Fruit fly (Drosophila melanogaster) whole organism, embryonic: ENCODE results near the gene Upf2.
A peak's percentile ranks its signal among the peaks of the same experiment; 100 is the strongest.

Source experiments
- Asciz ChIP-seq: fragments of 200-800 bp; sonication (Bioruptor generic); optimal IDR thresholded peaks from 2 replicates; lab custom pipeline; 2017; ENCODE audit warnings: missing biosample characterization, mild to moderate bottlenecking, missing genetic modification characterization, missing genetic modification reagents
- Atf6 ChIP-seq: fragments of 200-800 bp; sonication (Bioruptor generic); IDR thresholded peaks from 2 replicates; pipeline ENCODE4 v1.3.6; 2022; ENCODE audit warnings: missing biosample characterization, missing genetic modification characterization
- B-H2 ChIP-seq: fragments of 200-800 bp; sonication (Bioruptor generic); optimal IDR thresholded peaks from 2 replicates; lab custom pipeline; 2018; ENCODE audit warnings: missing biosample characterization, mild to moderate bottlenecking, missing genetic modification characterization
- Bteb2 ChIP-seq: fragments of 200-800 bp; sonication (Bioruptor generic); optimal IDR thresholded peaks from 2 replicates; lab custom pipeline; 2016; ENCODE audit warnings: missing biosample characterization, missing genetic modification characterization
- C15 ChIP-seq: fragments of 200-800 bp; sonication (Bioruptor generic); IDR thresholded peaks from 3 replicates; pipeline ENCODE4 v1.3.6; 2022; ENCODE audit warnings: missing biosample characterization, missing genetic modification characterization
- CG10147 ChIP-seq: fragments of 200-800 bp; sonication (Bioruptor generic); optimal IDR thresholded peaks from 2 replicates; lab custom pipeline; 2019; ENCODE audit warnings: missing biosample characterization, mild to moderate bottlenecking, missing genetic modification characterization, moderate library complexity
- CG10321 ChIP-seq: fragments of 200-800 bp; sonication (Bioruptor generic); IDR thresholded peaks from 2 replicates; pipeline ENCODE4 v1.3.6; 2022; ENCODE audit warnings: missing biosample characterization, missing genetic modification characterization
- CG12104 ChIP-seq: fragments of 200-800 bp; sonication (Bioruptor generic); optimal IDR thresholded peaks from 3 replicates; lab custom pipeline; 2016; ENCODE audit warnings: missing biosample characterization, missing genetic modification characterization
- CG12219 ChIP-seq: fragments of 200-800 bp; sonication (Bioruptor generic); optimal IDR thresholded peaks from 3 replicates; lab custom pipeline; 2018; ENCODE audit warnings: missing biosample characterization, mild to moderate bottlenecking, missing genetic modification characterization
- CG12391 ChIP-seq: fragments of 200-800 bp; sonication (Bioruptor generic); optimal IDR thresholded peaks from 3 replicates; lab custom pipeline; 2018; ENCODE audit warnings: missing biosample characterization, mild to moderate bottlenecking, missing genetic modification characterization, moderate library complexity
- CG15073 ChIP-seq: fragments of 200-800 bp; sonication (Bioruptor generic); optimal IDR thresholded peaks from 2 replicates; lab custom pipeline; 2016; ENCODE audit warnings: missing biosample characterization, missing genetic modification characterization
- CG16863 ChIP-seq: fragments of 200-800 bp; sonication (Bioruptor generic); optimal IDR thresholded peaks from 3 replicates; lab custom pipeline; 2016; ENCODE audit warnings: missing biosample characterization, missing genetic modification characterization
- CG17186 ChIP-seq: fragments of 200-800 bp; sonication (Bioruptor generic); optimal IDR thresholded peaks from 3 replicates; lab custom pipeline; 2017; ENCODE audit warnings: missing biosample characterization, missing genetic modification reagents, missing genetic modification characterization
- CG17328 ChIP-seq: fragments of 200-800 bp; sonication (Bioruptor generic); IDR thresholded peaks from 2 replicates; pipeline ENCODE4 v1.3.6; 2022; ENCODE audit warnings: missing biosample characterization, missing genetic modification characterization
- CG2199 ChIP-seq: fragments of 200-800 bp; sonication (Bioruptor generic); IDR thresholded peaks from 3 replicates; pipeline ENCODE4 v1.3.6; 2022; ENCODE audit warnings: missing biosample characterization, missing genetic modification characterization
- CG3281 ChIP-seq: fragments of 200-800 bp; sonication (Bioruptor generic); optimal IDR thresholded peaks from 3 replicates; lab custom pipeline; 2017; ENCODE audit warnings: missing biosample characterization, mild to moderate bottlenecking, missing genetic modification characterization
- CG4404 ChIP-seq: fragments of 200-800 bp; sonication (Bioruptor generic); IDR thresholded peaks from 2 replicates; pipeline ENCODE4 v1.3.6; 2022; ENCODE audit warnings: missing biosample characterization, missing genetic modification characterization
- CG4617 ChIP-seq: fragments of 200-800 bp; sonication (Bioruptor generic); optimal IDR thresholded peaks from 3 replicates; lab custom pipeline; 2016; ENCODE audit warnings: missing biosample characterization, missing genetic modification characterization, borderline replicate concordance
- CG6272 ChIP-seq: fragments of 200-800 bp; sonication (Bioruptor generic); IDR thresholded peaks from 2 replicates; pipeline ENCODE4 v1.3.6; 2022; ENCODE audit warnings: missing biosample characterization, missing genetic modification characterization
- CG6791 ChIP-seq: fragments of 200-800 bp; sonication (Bioruptor generic); IDR thresholded peaks from 3 replicates; pipeline ENCODE4 v1.3.6; 2022; ENCODE audit warnings: missing biosample characterization, missing genetic modification characterization; ENCODE audit not compliant: partially characterized antibody
- CG7745 ChIP-seq: fragments of 200-800 bp; sonication (Bioruptor generic); optimal IDR thresholded peaks from 2 replicates; lab custom pipeline; 2018; ENCODE audit warnings: missing biosample characterization, mild to moderate bottlenecking, missing genetic modification characterization, moderate library complexity
- CG7839 ChIP-seq: fragments of 200-800 bp; sonication (Bioruptor generic); optimal IDR thresholded peaks from 3 replicates; lab custom pipeline; 2018; ENCODE audit warnings: missing biosample characterization, mild to moderate bottlenecking, missing genetic modification characterization, moderate library complexity
- CG9215 ChIP-seq: fragments of 200-800 bp; sonication (Bioruptor generic); IDR thresholded peaks from 2 replicates; pipeline ENCODE4 v1.3.6; 2022; ENCODE audit warnings: missing biosample characterization, missing genetic modification characterization
- CG9797 ChIP-seq: fragments of 200-800 bp; sonication (Bioruptor generic); optimal IDR thresholded peaks from 3 replicates; lab custom pipeline; 2018; ENCODE audit warnings: missing biosample characterization, mild to moderate bottlenecking, missing genetic modification characterization
- CTCF ChIP-seq: fragments of 200-800 bp; sonication (Bioruptor generic); optimal IDR thresholded peaks from 2 replicates; lab custom pipeline; 2017; ENCODE audit warnings: missing biosample characterization, mild to moderate bottlenecking, missing genetic modification characterization, moderate library complexity
- Deaf1 ChIP-seq: fragments of 200-800 bp; optimal IDR thresholded peaks from 3 replicates; lab custom pipeline; 2019; ENCODE audit warnings: missing biosample characterization, mild to moderate bottlenecking, missing genetic modification characterization, moderate library complexity
- Dip3 ChIP-seq: fragments of 200-800 bp; sonication (Bioruptor generic); optimal IDR thresholded peaks from 3 replicates; lab custom pipeline; 2016; ENCODE audit warnings: missing biosample characterization, missing genetic modification characterization
- Dll ChIP-seq: fragments of 200-800 bp; sonication (Bioruptor generic); IDR thresholded peaks from 4 replicates; pipeline ENCODE4 v1.3.6; 2022; ENCODE audit warnings: missing biosample characterization, missing genetic modification characterization; ENCODE audit not compliant: partially characterized antibody
- HLHmδ ChIP-seq: fragments of 200-800 bp; sonication (Bioruptor generic); optimal IDR thresholded peaks from 2 replicates; lab custom pipeline; 2018; ENCODE audit warnings: missing biosample characterization, mild to moderate bottlenecking, missing genetic modification characterization, moderate library complexity
- Hand ChIP-seq: fragments of 200-800 bp; sonication (Bioruptor generic); optimal IDR thresholded peaks from 2 replicates; lab custom pipeline; 2017; ENCODE audit warnings: mild to moderate bottlenecking, missing biosample characterization, missing genetic modification reagents, missing genetic modification characterization
- HmgD ChIP-seq: fragments of 200-800 bp; sonication (Bioruptor generic); optimal IDR thresholded peaks from 3 replicates; lab custom pipeline; 2016; ENCODE audit warnings: missing biosample characterization, missing genetic modification characterization
- Hr3 ChIP-seq: fragments of 200-800 bp; sonication (Bioruptor generic); optimal IDR thresholded peaks from 3 replicates; lab custom pipeline; 2016; ENCODE audit warnings: missing biosample characterization, missing genetic modification characterization
- Hr78 ChIP-seq, 2 experiments: fragments of 200-800 bp in 1 of 2; fragments of >200 bp in 1 of 2; sonication (Bioruptor generic) in 1 of 2; optimal IDR thresholded peaks; 2 replicates each; lab custom pipeline; 2017 to 2019; ENCODE audit warnings: missing biosample characterization in 2 of 2, missing genetic modification characterization in 2 of 2, mild to moderate bottlenecking in 1 of 2, moderate library complexity in 1 of 2
- Kr ChIP-seq: fragments of 200-800 bp; sonication (Bioruptor generic); optimal IDR thresholded peaks from 2 replicates; lab custom pipeline; 2017; ENCODE audit warnings: missing biosample characterization, mild to moderate bottlenecking, missing genetic modification characterization
- MTF-1 ChIP-seq: fragments of 200-800 bp; sonication (Bioruptor generic); optimal IDR thresholded peaks from 2 replicates; lab custom pipeline; 2018; ENCODE audit warnings: missing biosample characterization, mild to moderate bottlenecking, missing genetic modification characterization, borderline replicate concordance
- Max ChIP-seq: fragments of 200-800 bp; sonication (Bioruptor generic); optimal IDR thresholded peaks from 2 replicates; lab custom pipeline; 2016; ENCODE audit warnings: missing biosample characterization, mild to moderate bottlenecking, missing genetic modification characterization
- Sin3A ChIP-seq: fragments of >200 bp; optimal IDR thresholded peaks from 2 replicates; lab custom pipeline; 2018
- Usf ChIP-seq: fragments of 200-800 bp; sonication (Bioruptor generic); optimal IDR thresholded peaks from 2 replicates; lab custom pipeline; 2017; ENCODE audit warnings: missing genotype, missing biosample characterization, missing genetic modification characterization
- ase ChIP-seq: fragments of 200-800 bp; sonication (Bioruptor generic); IDR thresholded peaks from 3 replicates; pipeline ENCODE4 v1.3.6; 2022; ENCODE audit warnings: missing biosample characterization, missing genetic modification characterization
- ci ChIP-seq: fragments of 200-800 bp; sonication (Bioruptor generic); IDR thresholded peaks from 3 replicates; pipeline ENCODE4 v1.3.6; 2022; ENCODE audit warnings: missing biosample characterization, missing genetic modification characterization
- crol ChIP-seq: fragments of 200-800 bp; sonication (Bioruptor generic); IDR thresholded peaks from 2 replicates; pipeline ENCODE4 v1.3.6; 2022; ENCODE audit warnings: missing biosample characterization, missing genetic modification characterization
- dysf ChIP-seq: fragments of 200-800 bp; sonication (Bioruptor generic); IDR thresholded peaks from 3 replicates; pipeline ENCODE4 v1.3.6; 2022; ENCODE audit warnings: missing biosample characterization, missing genetic modification characterization
- fu2 ChIP-seq: fragments of 200-800 bp; sonication (Bioruptor generic); optimal IDR thresholded peaks from 2 replicates; lab custom pipeline; 2016; ENCODE audit warnings: missing biosample characterization, missing genetic modification characterization
- ham ChIP-seq: fragments of 200-800 bp; sonication (Bioruptor generic); IDR thresholded peaks from 2 replicates; pipeline ENCODE4 v1.3.6; 2022; ENCODE audit warnings: missing biosample characterization, missing genetic modification characterization
- hth ChIP-seq: fragments of >200 bp; optimal IDR thresholded peaks from 2 replicates; lab custom pipeline; 2017; ENCODE audit warnings: inconsistent platforms
- pfk ChIP-seq: fragments of 200-800 bp; sonication (Bioruptor generic); optimal IDR thresholded peaks from 2 replicates; lab custom pipeline; 2018; ENCODE audit warnings: missing biosample characterization, mild to moderate bottlenecking, missing genetic modification characterization, moderate library complexity
- row ChIP-seq: fragments of 200-800 bp; sonication (Bioruptor generic); IDR thresholded peaks from 3 replicates; pipeline ENCODE4 v1.3.6; 2022; ENCODE audit warnings: missing biosample characterization, missing genetic modification characterization
- tin ChIP-seq: fragments of 200-800 bp; sonication (Bioruptor generic); optimal IDR thresholded peaks from 3 replicates; lab custom pipeline; 2016; ENCODE audit warnings: missing biosample characterization, missing genetic modification characterization
- wor ChIP-seq: fragments of 200-800 bp; sonication (Bioruptor generic); IDR thresholded peaks from 2 replicates; pipeline ENCODE4 v1.3.6; 2022; ENCODE audit warnings: missing biosample characterization, missing genetic modification characterization
- zen ChIP-seq: fragments of 200-800 bp; sonication (Bioruptor generic); optimal IDR thresholded peaks from 3 replicates; lab custom pipeline; 2018; ENCODE audit warnings: missing biosample characterization, mild to moderate bottlenecking, missing genetic modification characterization, moderate library complexity
- zen2 ChIP-seq: fragments of 200-800 bp; sonication (Bioruptor generic); IDR thresholded peaks from 3 replicates; pipeline ENCODE4 v1.3.6; 2022; ENCODE audit warnings: missing biosample characterization, missing genetic modification characterization; ENCODE audit not compliant: partially characterized antibody

The Upf2 gene

DNA sequence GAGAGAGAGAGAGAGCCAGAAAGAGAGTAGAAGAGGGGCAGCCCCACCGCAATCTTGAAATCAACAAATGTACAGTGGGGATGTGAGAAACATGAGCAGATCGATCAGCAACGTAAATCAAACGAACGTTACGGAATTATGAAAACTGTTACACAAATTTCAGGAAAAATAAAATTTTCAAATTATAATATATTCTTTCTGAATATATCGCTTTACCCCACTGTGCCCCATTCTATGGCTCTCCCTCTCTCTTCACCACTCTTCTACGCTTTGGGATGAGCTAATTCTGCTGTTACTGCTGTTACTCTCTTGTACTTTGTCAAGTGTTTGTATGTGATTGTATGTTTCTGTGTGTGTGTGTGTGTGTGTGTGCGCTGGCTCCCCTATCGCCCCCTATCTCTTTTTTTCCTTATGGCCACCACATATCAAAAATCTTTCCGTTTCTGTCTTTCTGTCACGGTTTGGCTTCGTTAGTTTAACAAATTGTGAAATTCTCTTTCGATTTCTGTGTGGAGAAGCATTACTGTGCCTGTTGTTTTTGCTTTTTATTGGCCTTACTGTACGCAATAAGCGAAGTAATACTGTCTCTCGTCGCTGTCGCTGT lies 15.9 kb upstream of the Upf2 start (continued):
- TF ChIP-seq CG7745 (tag; lab: Kevin White, UChicago) (peak; percentile 7), zen (peak; percentile 86), Hr3 (GFP tag; lab: Kevin White, UChicago) (peak; percentile 93), HLHmδ (GFP tag; lab: Kevin White, UChicago) (no peak), Asciz (GFP tag; lab: Kevin White, UChicago) (peak; percentile 96), CG12391 (tag; lab: Kevin White, UChicago) (peak; percentile 97), CG7839 (peak; percentile 97), CG9797 (GFP tag; lab: Kevin White, UChicago) (peak; percentile 42), CTCF (GFP tag; lab: Kevin White, UChicago) (peak; percentile 68), CG16863 (GFP tag; lab: Kevin White, UChicago) (peak; percentile 88), CG4617 (peak; percentile 84), B-H2 (peak; percentile 64), Bteb2 (peak; percentile 92), Dip3 (peak; percentile 86), pfk (GFP tag; lab: Kevin White, UChicago) (no peak), CG3281 (GFP tag; lab: Kevin White, UChicago) (peak; percentile 96), Atf6 (GFP tag; lab: Robert Waterston, UW) (peak; percentile 98), CG10147 (peak; percentile 95), Kr (GFP tag; lab: Kevin White, UChicago) (no peak), ase (GFP tag; lab: Robert Waterston, UW) (peak; percentile 99), row (GFP tag; lab: Robert Waterston, UW) (peak; percentile 99), CG17328 (GFP tag; lab: Robert Waterston, UW) (peak; percentile 99), fu2 (GFP tag; lab: Kevin White, UChicago) (peak; percentile 85), CG6791 (GFP tag; lab: Robert Waterston, UW) (no peak), tin (GFP tag; lab: Kevin White, UChicago) (peak; percentile 95), CG6272 (GFP tag; lab: Robert Waterston, UW) (peak; percentile 97), Dll (GFP tag; lab: Robert Waterston, UW) (peak; percentile 67; the same call in 3 of the 4 replicates), Usf (GFP tag; lab: Kevin White, UChicago) (peak; percentile 87), wor (GFP tag; lab: Robert Waterston, UW) (peak; percentile 97), Max (GFP tag; lab: Kevin White, UChicago) (peak; percentile 94), CG2199 (GFP tag; lab: Robert Waterston, UW) (peak; percentile 98), Hr78 (GFP tag; optimal IDR thresholded peaks at IDR 0.05; lab: Kevin White, UChicago) (peak in 1 of 2 experiments; percentile 75), hth (lab: Kevin White, UChicago) (no peak), C15 (peak; percentile 96), Sin3A (no peak), Deaf1 (tag; lab: Kevin White, UChicago) (peak; percentile 78), CG10321 (peak; percentile 86), CG15073 (peak; percentile 66), Hand (GFP tag; lab: Kevin White, UChicago) (peak; percentile 96), ham (peak; percentile 94), crol (GFP tag; lab: Robert Waterston, UW) (peak; percentile 94), CG9215 (GFP tag; lab: Robert Waterston, UW) (peak; percentile 94), dysf (GFP tag; lab: Robert Waterston, UW) (peak; percentile 99), zen2 (no peak), HmgD (GFP tag; lab: Kevin White, UChicago) (peak; percentile 32), CG17186 (GFP tag; lab: Kevin White, UChicago) (peak; percentile 77), CG4404 (GFP tag; lab: Robert Waterston, UW) (peak; percentile 87), MTF-1 (GFP tag; lab: Kevin White, UChicago) (peak; percentile 90), CG12104 (GFP tag; lab: Kevin White, UChicago) (peak; percentile 94), CG12219 (GFP tag; lab: Kevin White, UChicago) (peak; percentile 96), ci (GFP tag; lab: Robert Waterston, UW) (peak; percentile 99)
